Worm (Caenorhabditis elegans) whole organism, L3 larva: ENCODE measurements around the gene R09E10.2.

Experiments
- aly-2 ChIP-seq: fragments of 150-350 bp; optimal IDR thresholded peaks from 2 replicates; lab custom pipeline; 2014; ENCODE audit warnings: missing biosample characterization, missing genetic modification characterization
- ceh-82 ChIP-seq: fragments of 150-350 bp; optimal IDR thresholded peaks from 2 replicates; lab custom pipeline; 2014; ENCODE audit warnings: missing biosample characterization, missing genetic modification characterization
- daf-12 ChIP-seq: fragments of 150-350 bp; optimal IDR thresholded peaks from 2 replicates; lab custom pipeline; 2014; ENCODE audit warnings: missing biosample characterization, missing genetic modification reagents, missing genetic modification characterization
- elt-1 ChIP-seq: fragments of 150-350 bp; optimal IDR thresholded peaks from 2 replicates; lab custom pipeline; 2014; ENCODE audit warnings: missing biosample characterization, missing genetic modification characterization
- elt-3 ChIP-seq, 3 experiments: fragments of 150-350 bp in 1 of 3; sonication (generic microtip) in 2 of 3; optimal IDR thresholded peaks; 2 replicates in 2 of 3; 4 replicates in 1 of 3; lab custom pipeline; 2014 to 2017; ENCODE audit warnings: missing biosample characterization in 3 of 3, missing genetic modification characterization in 3 of 3
- eor-1 ChIP-seq, 2 experiments: fragments of 150-350 bp; optimal IDR thresholded peaks; 2 replicates each; lab custom pipeline; 2014 to 2018; ENCODE audit warnings: missing biosample characterization in 2 of 2, missing genetic modification characterization in 2 of 2
- fkh-10 ChIP-seq: sonication (generic microtip); optimal IDR thresholded peaks from 2 replicates; lab custom pipeline; 2017; ENCODE audit warnings: missing biosample characterization, missing genetic modification reagents, missing genetic modification characterization
- lsy-12 ChIP-seq: sonication (generic microtip); optimal IDR thresholded peaks from 2 replicates; lab custom pipeline; 2016; ENCODE audit warnings: mild to moderate bottlenecking, missing genetic modification characterization, missing compliant biosample characterization
- mdl-1 ChIP-seq: fragments of 150-350 bp; optimal IDR thresholded peaks from 2 replicates; lab custom pipeline; 2014; ENCODE audit warnings: missing biosample characterization, missing genetic modification characterization
- nhr-25 ChIP-seq: sonication (generic microtip); optimal IDR thresholded peaks from 2 replicates; lab custom pipeline; 2017; ENCODE audit warnings: missing biosample characterization, missing genetic modification characterization
- pha-4 ChIP-seq: fragments of 150-350 bp; optimal IDR thresholded peaks from 2 replicates; lab custom pipeline; 2014; ENCODE audit warnings: missing biosample characterization, missing genetic modification reagents, missing genetic modification characterization
- skn-1 ChIP-seq: fragments of 150-350 bp; optimal IDR thresholded peaks from 2 replicates; lab custom pipeline; 2014; ENCODE audit warnings: missing biosample characterization, missing genetic modification characterization
- snpc-4 ChIP-seq: fragments of 150-350 bp; optimal IDR thresholded peaks from 2 replicates; lab custom pipeline; 2014; ENCODE audit warnings: missing biosample characterization, missing genetic modification characterization
- unc-62 ChIP-seq: fragments of 150-350 bp; sonication (generic microtip); optimal IDR thresholded peaks from 4 replicates; lab custom pipeline; 2014; ENCODE audit warnings: missing biosample characterization, missing genetic modification reagents, missing genetic modification characterization

ce11 chrIV:10304383-10304782 is 13.7 kb downstream of the R09E10.2 start:
- TF ChIP-seq ceh-82 (tag; lab: Kevin White, UChicago) (no peak), fkh-10 (GFP tag; lab: Kevin White, UChicago) (no peak), daf-12 (tag; lab: Kevin White, UChicago) (no peak), pha-4 (tag; lab: Kevin White, UChicago) (no peak), skn-1 (tag; lab: Kevin White, UChicago) (no peak), aly-2 (tag; lab: Kevin White, UChicago) (no peak), mdl-1 (tag; lab: Kevin White, UChicago) (no peak), elt-1 (no peak), eor-1 (tag; optimal IDR thresholded peaks at IDR 0.05; lab: Kevin White, UChicago) (no peak), lsy-12 (tag; lab: Kevin White, UChicago) (no peak), unc-62 (GFP tag; lab: Kevin White, UChicago) (no peak), snpc-4 (tag; lab: Kevin White, UChicago) (no peak), elt-3 (tag; optimal IDR thresholded peaks at IDR 0.05; lab: Kevin White, UChicago) (no peak), nhr-25 (tag; lab: Kevin White, UChicago) (no peak)
